Fruit fly (Drosophila melanogaster) whole organism, pupa: ENCODE measurements around the gene TTLL3A.

Experiments used
- CG10348 ChIP-seq: fragments of 200-800 bp; sonication (Bioruptor generic); IDR thresholded peaks from 2 replicates; pipeline ENCODE4 v1.3.6; 2022; ENCODE audit warnings: missing biosample characterization, missing genetic modification characterization
- CG12605 ChIP-seq: fragments of 200-800 bp; sonication (Bioruptor generic); IDR thresholded peaks from 2 replicates; pipeline ENCODE4 v1.3.6; 2022; ENCODE audit warnings: missing biosample characterization, missing genetic modification characterization
- CG13204 ChIP-seq: fragments of 200-800 bp; sonication (Bioruptor generic); optimal IDR thresholded peaks from 2 replicates; lab custom pipeline; 2018; ENCODE audit warnings: missing biosample characterization, mild to moderate bottlenecking, missing genetic modification characterization, moderate library complexity
- CG14655 ChIP-seq: fragments of 200-800 bp; sonication (Bioruptor generic); optimal IDR thresholded peaks from 3 replicates; lab custom pipeline; 2017; ENCODE audit warnings: mild to moderate bottlenecking, missing biosample characterization, missing genetic modification reagents, missing genetic modification characterization
- CG15710 ChIP-seq: fragments of 200-800 bp; sonication (Bioruptor generic); optimal IDR thresholded peaks from 2 replicates; lab custom pipeline; 2018; ENCODE audit warnings: missing biosample characterization, mild to moderate bottlenecking, missing genetic modification characterization, moderate library complexity
- CG17806 ChIP-seq: fragments of 200-800 bp; sonication (Bioruptor generic); optimal IDR thresholded peaks from 2 replicates; lab custom pipeline; 2018; ENCODE audit warnings: missing biosample characterization, mild to moderate bottlenecking, missing genetic modification characterization, moderate library complexity
- CG32121 ChIP-seq: fragments of 200-800 bp; sonication (Bioruptor generic); IDR thresholded peaks from 2 replicates; pipeline ENCODE4 v1.3.6; 2022; ENCODE audit warnings: missing biosample characterization, missing genetic modification characterization
- CG34367 ChIP-seq: fragments of 200-800 bp; sonication (Bioruptor generic); optimal IDR thresholded peaks from 2 replicates; lab custom pipeline; 2018; ENCODE audit warnings: missing biosample characterization, mild to moderate bottlenecking, missing genetic modification characterization
- CG4496 ChIP-seq: fragments of 200-800 bp; sonication (Bioruptor generic); IDR thresholded peaks from 3 replicates; pipeline ENCODE4 v1.3.6; 2022; ENCODE audit warnings: missing biosample characterization, missing genetic modification characterization
- CG8159 ChIP-seq: fragments of 200-800 bp; sonication (Bioruptor generic); optimal IDR thresholded peaks from 3 replicates; lab custom pipeline; 2018; ENCODE audit warnings: missing biosample characterization, mild to moderate bottlenecking, missing genetic modification characterization, moderate library complexity
- CG8301 ChIP-seq: fragments of 200-800 bp; sonication (Bioruptor generic); optimal IDR thresholded peaks from 2 replicates; lab custom pipeline; 2018; ENCODE audit warnings: missing biosample characterization, mild to moderate bottlenecking, missing genetic modification characterization
- CG9948 ChIP-seq: fragments of 200-800 bp; sonication (Bioruptor generic); optimal IDR thresholded peaks from 2 replicates; lab custom pipeline; 2018; ENCODE audit warnings: missing biosample characterization, mild to moderate bottlenecking, missing genetic modification characterization, moderate library complexity
- D1 ChIP-seq: fragments of 200-800 bp; sonication (Bioruptor generic); optimal IDR thresholded peaks from 2 replicates; lab custom pipeline; 2018; ENCODE audit warnings: missing biosample characterization, mild to moderate bottlenecking, missing genetic modification characterization, moderate library complexity
- EcR ChIP-seq: fragments of 200-800 bp; sonication (Bioruptor generic); optimal IDR thresholded peaks from 3 replicates; lab custom pipeline; 2019; ENCODE audit warnings: missing biosample characterization, missing genetic modification characterization, mild to moderate bottlenecking, moderate library complexity, missing genetic modification reagents
- Ets98B ChIP-seq: fragments of 200-800 bp; sonication (Bioruptor generic); IDR thresholded peaks from 2 replicates; pipeline ENCODE4 v1.3.6; 2022; ENCODE audit warnings: missing biosample characterization, missing genetic modification characterization
- Pif1A ChIP-seq: fragments of 200-800 bp; sonication (Bioruptor generic); optimal IDR thresholded peaks from 3 replicates; lab custom pipeline; 2016; ENCODE audit warnings: missing biosample characterization, missing genetic modification characterization
- Pif1B ChIP-seq: fragments of 200-800 bp; sonication (Bioruptor generic); optimal IDR thresholded peaks from 3 replicates; lab custom pipeline; 2016; ENCODE audit warnings: missing biosample characterization, missing genetic modification characterization
- Snoo ChIP-seq: fragments of 200-800 bp; sonication (Bioruptor generic); optimal IDR thresholded peaks from 3 replicates; lab custom pipeline; 2017; ENCODE audit warnings: missing biosample characterization, mild to moderate bottlenecking, missing genetic modification characterization, inconsistent platforms
- fd96Ca ChIP-seq: fragments of 200-800 bp; sonication (Bioruptor generic); IDR thresholded peaks from 3 replicates; pipeline ENCODE4 v1.3.6; 2022; ENCODE audit warnings: missing biosample characterization, missing genetic modification characterization
- gl ChIP-seq: fragments of 200-800 bp; sonication (Bioruptor generic); optimal IDR thresholded peaks from 2 replicates; lab custom pipeline; 2018; ENCODE audit warnings: missing biosample characterization, mild to moderate bottlenecking, missing genetic modification characterization
- rn ChIP-seq: fragments of 200-800 bp; sonication (Bioruptor generic); IDR thresholded peaks from 2 replicates; pipeline ENCODE4 v1.3.6; 2022; ENCODE audit warnings: missing biosample characterization, missing genetic modification characterization

Gene TTLL3A

dm6 chr2L:6740088-6740487 lies at the start of gene TTLL3A:
TSS of gene TTLL3A (minus strand) at chr2L:6740188.
- TF ChIP-seq CG32121 (GFP tag; lab: Robert Waterston, UW) (no peak), CG4496 (GFP tag; lab: Robert Waterston, UW) (no peak), rn (GFP tag; lab: Robert Waterston, UW) (no peak), CG9948 (tag; lab: Kevin White, UChicago) (no peak), CG10348 (GFP tag; lab: Robert Waterston, UW) (no peak), gl (tag; lab: Kevin White, UChicago) (no peak), Pif1B (GFP tag; lab: Kevin White, UChicago) (no peak), fd96Ca (GFP tag; lab: Robert Waterston, UW) (no peak), CG15710 (tag; lab: Kevin White, UChicago) (no peak), CG14655 (GFP tag; lab: Kevin White, UChicago) (no peak), CG17806 (no peak), Ets98B (GFP tag; lab: Robert Waterston, UW) (no peak), CG12605 (GFP tag; lab: Robert Waterston, UW) (no peak)
- TF ChIP-seq, all 21 proteins: peak for 0

- TF ChIP-seq EcR (GFP tag; lab: Kevin White, UChicago) (peak; percentile 14), gl (tag; lab: Kevin White, UChicago) (peak; percentile 23), CG13204 (GFP tag; lab: Kevin White, UChicago) (no peak)
- TF ChIP-seq, all 21 proteins: peak for 2
Measured at dm6 chr2L:6789358-6789757, 49.4 kb upstream of the TTLL3A start.

- TF ChIP-seq CG10348 (GFP tag; lab: Robert Waterston, UW) (no peak), CG8301 (tag; lab: Kevin White, UChicago) (peak; percentile 83), CG17806 (peak; percentile 68), CG15710 (tag; lab: Kevin White, UChicago) (peak; percentile 43), CG13204 (GFP tag; lab: Kevin White, UChicago) (no peak), fd96Ca (GFP tag; lab: Robert Waterston, UW) (peak; percentile 60; the same call in 2 of the 3 replicates), CG12605 (GFP tag; lab: Robert Waterston, UW) (no peak; the same call in 1 of the 2 replicates), CG4496 (GFP tag; lab: Robert Waterston, UW) (peak; percentile 65; the same call in 1 of the 3 replicates), rn (GFP tag; lab: Robert Waterston, UW) (no peak), CG34367 (tag; lab: Kevin White, UChicago) (peak; percentile 36), Snoo (tag; lab: Kevin White, UChicago) (no peak), Pif1A (peak; percentile 24), Pif1B (GFP tag; lab: Kevin White, UChicago) (peak; percentile 7), EcR (GFP tag; lab: Kevin White, UChicago) (no peak), CG9948 (tag; lab: Kevin White, UChicago) (peak; percentile 71), Ets98B (GFP tag; lab: Robert Waterston, UW) (peak; percentile 5; the same call in 1 of the 2 replicates), gl (tag; lab: Kevin White, UChicago) (no peak), CG32121 (GFP tag; lab: Robert Waterston, UW) (no peak), D1 (tag; lab: Kevin White, UChicago) (peak; percentile 8), CG14655 (GFP tag; lab: Kevin White, UChicago) (peak; percentile 75), CG8159 (tag; lab: Kevin White, UChicago) (peak; percentile 65)
Measured at dm6 chr2L:6787973-6788368, 48.0 kb upstream of the TTLL3A start.

- TF ChIP-seq CG8159 (tag; lab: Kevin White, UChicago) (peak; percentile 95), CG13204 (GFP tag; lab: Kevin White, UChicago) (peak; percentile 80), Pif1A (peak; percentile 93), CG12605 (GFP tag; lab: Robert Waterston, UW) (peak; percentile 46; the same call in 1 of the 2 replicates), CG17806 (peak; percentile 83), Pif1B (GFP tag; lab: Kevin White, UChicago) (peak; percentile 86), rn (GFP tag; lab: Robert Waterston, UW) (peak; percentile 78), CG8301 (tag; lab: Kevin White, UChicago) (peak; percentile 97), D1 (tag; lab: Kevin White, UChicago) (peak; percentile 91), CG32121 (GFP tag; lab: Robert Waterston, UW) (peak; percentile 89), CG10348 (GFP tag; lab: Robert Waterston, UW) (peak; percentile 80), CG9948 (tag; lab: Kevin White, UChicago) (peak; percentile 93), Snoo (tag; lab: Kevin White, UChicago) (peak; percentile 90), CG14655 (GFP tag; lab: Kevin White, UChicago) (peak; percentile 97), gl (tag; lab: Kevin White, UChicago) (peak; percentile 52), CG34367 (tag; lab: Kevin White, UChicago) (peak; percentile 85), CG4496 (GFP tag; lab: Robert Waterston, UW) (peak; percentile 94), Ets98B (GFP tag; lab: Robert Waterston, UW) (peak; percentile 96), EcR (GFP tag; lab: Kevin White, UChicago) (peak; percentile 90), CG15710 (tag; lab: Kevin White, UChicago) (peak; percentile 94), fd96Ca (GFP tag; lab: Robert Waterston, UW) (peak; percentile 94)
- TF ChIP-seq, all 21 proteins: peak for 21
Measured at dm6 chr2L:6787029-6787972, 47.3 kb upstream of the TTLL3A start.

dm6 chr2L:6786674-6787028 lies 46.7 kb upstream of the TTLL3A start, which contains the start of gene nrv1:
TSS of gene nrv1 (minus strand) at chr2L:6786861.
- TF ChIP-seq Pif1A, result no peak
- no peak for TF ChIP-seq CG14655 (GFP tag; lab: Kevin White, UChicago)
- peak; percentile 43; the same call in 1 of the 2 replicates for TF ChIP-seq CG12605 (GFP tag; lab: Robert Waterston, UW)
- no peak for TF ChIP-seq rn (GFP tag; lab: Robert Waterston, UW)
- TF ChIP-seq gl (tag; lab: Kevin White, UChicago), result no peak
- no peak for TF ChIP-seq CG8301 (tag; lab: Kevin White, UChicago)
